Worm (Caenorhabditis elegans): ENCODE data around the gene T10B5.10.
A peak's percentile ranks its signal among the peaks of the same experiment; 100 is the strongest.

T10B5.10 gene

DNA sequence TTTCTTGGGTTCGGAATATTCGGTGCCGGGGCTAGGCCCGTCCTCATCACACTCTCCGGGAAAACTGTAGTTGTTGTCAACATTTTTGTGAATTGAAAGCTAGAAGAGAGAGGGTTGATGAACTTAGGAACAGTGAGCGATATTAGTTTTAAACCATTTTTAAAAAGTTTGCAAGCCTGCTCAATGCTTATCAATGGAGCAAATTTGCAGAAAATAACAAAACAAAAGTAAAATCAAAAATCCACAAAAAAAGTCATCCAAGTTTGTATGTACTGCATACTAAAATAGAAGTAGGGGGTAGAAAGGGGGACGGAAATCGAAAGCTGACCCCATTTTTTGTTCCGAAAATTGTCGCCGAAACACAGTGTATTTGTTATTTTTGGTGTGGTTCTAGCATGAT lies at the start of gene T10B5.10:
Gene T10B5.10, minus strand, starts transcription at position 101 of the 400 bp plus-strand sequence.
- TF ChIP-seq dao-5 (tag; optimal IDR thresholded peaks at IDR 0.05) (no peak), W03F9.2 (tag; optimal IDR thresholded peaks at IDR 0.05) (no peak), him-1 (tag; optimal IDR thresholded peaks at IDR 0.05) (no peak)

DNA sequence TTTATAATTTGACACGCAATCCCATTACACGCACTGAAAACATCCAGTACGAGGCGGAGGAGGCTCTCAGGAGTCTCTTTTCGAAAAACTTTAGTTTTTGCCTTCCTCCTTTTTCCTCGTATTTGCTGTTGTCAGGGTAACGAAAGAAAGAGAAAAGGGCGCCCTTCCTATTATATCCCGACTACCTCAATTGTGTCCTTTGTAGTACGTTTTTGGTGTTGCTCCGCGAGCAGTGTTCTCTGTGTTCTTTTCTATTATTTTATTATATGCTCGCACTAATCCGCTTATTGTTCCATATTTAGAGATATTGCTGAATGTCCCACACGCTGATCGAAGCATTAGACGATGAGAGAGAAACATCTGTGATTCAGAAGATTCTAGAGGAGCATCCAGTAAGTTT lies 39.4 kb upstream of the T10B5.10 start, which contains the start of gene nphp-2:
Gene nphp-2, plus strand, starts transcription at position 301 of the 400 bp plus-strand sequence.
- TF ChIP-seq W03F9.2 (tag; optimal IDR thresholded peaks at IDR 0.05) (no peak), dao-5 (tag; optimal IDR thresholded peaks at IDR 0.05) (no peak), him-1 (tag; optimal IDR thresholded peaks at IDR 0.05) (no peak)

DNA sequence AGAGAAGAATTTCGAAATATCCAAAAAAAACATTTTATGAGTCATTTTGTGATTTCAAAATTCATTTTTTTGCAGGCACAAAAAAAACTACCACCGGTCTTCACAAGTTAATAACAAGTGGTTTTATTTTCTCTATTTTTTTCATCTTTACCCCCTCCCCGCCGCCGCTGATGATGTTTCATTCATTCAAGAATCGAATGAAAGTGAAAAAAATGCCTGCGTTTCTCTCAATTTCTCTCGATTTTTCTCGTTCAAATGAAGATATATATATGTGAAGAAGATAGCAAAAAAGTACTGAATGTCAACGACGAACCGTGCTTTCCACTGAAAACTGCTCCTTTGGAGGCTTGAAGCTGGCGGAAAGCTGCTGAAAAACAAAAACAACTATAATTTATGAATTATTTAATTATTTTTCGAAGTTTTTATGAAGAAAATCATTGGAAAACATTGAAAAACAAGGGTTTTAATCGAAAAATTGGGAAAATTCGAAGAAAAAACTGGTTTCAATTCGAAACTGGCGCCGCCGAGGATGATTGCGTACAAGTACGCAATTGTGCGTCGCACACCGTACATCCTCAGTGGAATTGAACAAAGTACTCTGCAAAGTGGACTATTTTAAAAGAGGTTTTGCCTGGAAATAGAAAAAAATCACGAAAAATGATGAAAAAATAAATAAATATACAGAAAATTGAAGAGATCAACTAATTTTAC lies 36.6 kb upstream of the T10B5.10 start, which contains the start of gene zig-11:
Gene zig-11, minus strand, starts transcription at position 373 of the 711 bp plus-strand sequence.
- TF ChIP-seq him-1 (tag; optimal IDR thresholded peaks at IDR 0.05) (no peak), W03F9.2 (tag; optimal IDR thresholded peaks at IDR 0.05) (no peak), dao-5 (tag; optimal IDR thresholded peaks at IDR 0.05) (no peak)

DNA sequence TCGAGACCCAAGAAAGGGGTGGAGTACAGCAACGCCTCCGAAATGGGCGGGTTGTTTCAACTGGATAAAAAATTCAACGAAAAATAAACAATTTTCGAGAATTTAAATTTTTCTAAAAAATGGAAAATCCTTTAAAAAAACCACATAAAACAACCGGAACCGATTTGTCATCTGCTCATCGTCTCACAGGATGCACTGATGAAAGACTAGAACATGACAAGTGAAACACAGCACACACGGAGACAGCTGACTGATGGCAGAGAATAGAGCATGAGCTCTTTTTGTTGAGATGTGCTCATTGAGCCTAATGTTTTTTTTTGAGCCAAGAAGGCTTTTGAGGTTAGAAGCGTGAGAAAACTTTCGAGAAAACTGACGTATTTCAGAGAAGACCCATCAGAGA lies 33.9 kb upstream of the T10B5.10 start:
- TF ChIP-seq W03F9.2 (tag; optimal IDR thresholded peaks at IDR 0.05): no peak
- no peak for TF ChIP-seq him-1 (tag; optimal IDR thresholded peaks at IDR 0.05)
- no peak for TF ChIP-seq dao-5 (tag; optimal IDR thresholded peaks at IDR 0.05)

DNA sequence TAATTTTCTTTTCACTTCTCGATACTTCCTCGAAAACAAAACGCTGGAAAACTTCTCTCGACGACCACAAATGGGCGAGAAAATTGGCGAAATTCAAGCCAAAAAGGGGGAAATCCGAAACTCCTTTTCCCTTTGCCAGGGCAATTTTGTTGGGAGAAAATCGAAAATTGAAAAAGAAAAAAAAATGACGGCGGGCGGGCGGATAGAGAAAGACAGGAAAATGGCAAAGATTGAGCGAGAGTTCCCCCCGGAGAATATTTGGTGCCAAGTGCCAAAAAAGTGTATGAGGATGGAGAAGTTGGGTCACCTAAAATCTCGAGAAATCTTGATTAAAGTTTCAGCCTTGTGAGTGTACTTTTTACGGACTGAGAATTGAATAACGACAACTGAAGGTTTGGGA lies 32.2 kb upstream of the T10B5.10 start:
- TF ChIP-seq dao-5 (tag; optimal IDR thresholded peaks at IDR 0.05) (no peak), him-1 (tag; optimal IDR thresholded peaks at IDR 0.05) (no peak)

DNA sequence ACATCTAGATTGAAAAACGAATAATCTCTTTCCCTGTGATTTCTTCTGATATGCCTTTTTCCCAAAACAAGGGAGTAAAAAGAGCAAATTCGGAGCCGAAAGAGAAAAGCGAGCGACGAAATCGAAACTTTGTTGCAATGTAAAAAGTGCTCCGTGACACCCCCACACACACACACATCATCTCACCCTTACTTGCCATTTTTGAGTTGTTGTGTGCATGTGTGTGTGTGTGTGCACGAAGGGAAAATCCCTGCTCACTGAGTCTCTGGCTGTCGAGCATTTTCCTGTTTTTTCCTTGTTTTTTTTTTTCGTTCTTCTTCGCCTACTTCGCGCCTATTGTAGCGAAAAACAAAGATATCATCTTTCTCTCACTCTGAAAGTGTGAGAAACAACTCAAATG lies 30.9 kb upstream of the T10B5.10 start:
- TF ChIP-seq dao-5 (tag; optimal IDR thresholded peaks at IDR 0.05): no peak
- no peak for TF ChIP-seq W03F9.2 (tag; optimal IDR thresholded peaks at IDR 0.05)
- no peak for TF ChIP-seq him-1 (tag; optimal IDR thresholded peaks at IDR 0.05)

DNA sequence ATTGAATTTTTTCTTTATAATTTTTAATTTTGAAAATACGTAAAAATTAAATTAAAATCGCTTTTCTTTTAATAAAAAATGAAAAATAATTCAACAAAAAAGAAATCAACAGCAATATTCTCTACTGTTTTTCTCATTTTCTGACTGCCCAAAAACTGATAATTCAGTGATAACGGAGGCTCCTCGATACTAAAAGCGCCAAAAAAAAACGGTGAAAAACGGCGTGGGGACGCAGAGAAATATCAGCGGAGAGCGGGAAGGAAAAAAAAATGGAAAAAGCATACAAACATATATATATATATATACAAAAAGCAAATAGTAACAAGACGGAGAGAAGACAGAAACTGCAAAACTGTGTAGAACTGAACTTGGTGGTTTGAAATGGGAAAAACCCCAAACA lies 27.1 kb upstream of the T10B5.10 start:
- TF ChIP-seq dao-5 (tag; optimal IDR thresholded peaks at IDR 0.05) (no peak), W03F9.2 (tag; optimal IDR thresholded peaks at IDR 0.05) (no peak), him-1 (tag; optimal IDR thresholded peaks at IDR 0.05) (no peak)

DNA sequence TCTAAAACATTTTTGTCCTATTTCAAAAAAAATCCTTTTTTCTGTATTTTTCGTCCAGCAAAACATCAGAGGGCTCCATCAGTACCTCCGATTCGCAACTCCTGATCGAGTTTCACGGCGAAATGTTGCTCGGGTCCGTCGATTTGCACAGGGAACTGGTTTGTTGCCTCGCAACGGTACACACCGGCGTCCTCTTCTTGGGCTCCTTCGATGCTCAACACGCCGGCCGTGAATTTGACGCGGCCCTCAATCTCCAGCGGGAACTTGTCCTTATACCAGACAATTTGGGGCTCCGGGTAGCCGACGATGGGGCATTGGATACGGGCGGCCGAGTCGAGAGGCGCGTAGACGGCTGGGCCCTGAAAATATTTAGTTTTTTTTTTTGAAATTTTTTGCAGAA lies 22.0 kb upstream of the T10B5.10 start:
- TF ChIP-seq W03F9.2 (tag; optimal IDR thresholded peaks at IDR 0.05) (no peak), him-1 (tag; optimal IDR thresholded peaks at IDR 0.05) (no peak), dao-5 (tag; optimal IDR thresholded peaks at IDR 0.05) (no peak)

DNA sequence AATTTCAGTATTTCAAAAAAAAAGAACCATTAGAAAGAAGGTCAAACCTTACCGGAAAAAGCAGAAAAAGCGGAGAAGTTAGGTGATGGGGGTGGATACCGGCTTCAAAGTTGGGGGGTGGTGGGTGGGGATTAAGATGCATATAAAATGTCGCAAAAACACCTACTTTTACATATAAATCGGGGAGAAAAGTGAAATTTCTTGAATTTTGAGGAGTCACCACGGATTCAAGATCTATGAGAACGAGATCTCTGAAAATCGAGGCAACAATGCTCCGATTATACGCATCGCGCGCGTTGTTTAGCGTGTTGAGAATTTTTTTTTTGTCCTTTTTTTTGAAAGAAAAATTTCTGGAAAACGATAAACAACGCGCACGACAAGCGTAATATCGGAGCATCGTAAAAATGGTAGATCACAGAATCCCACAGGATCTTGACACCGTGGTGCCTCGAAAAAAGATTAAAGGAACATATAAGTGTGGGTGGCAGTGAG lies 19.5 kb upstream of the T10B5.10 start:
- TF ChIP-seq dao-5 (tag; optimal IDR thresholded peaks at IDR 0.05): no peak
- TF ChIP-seq him-1 (tag; optimal IDR thresholded peaks at IDR 0.05): no peak
- TF ChIP-seq W03F9.2 (tag; optimal IDR thresholded peaks at IDR 0.05): no peak

DNA sequence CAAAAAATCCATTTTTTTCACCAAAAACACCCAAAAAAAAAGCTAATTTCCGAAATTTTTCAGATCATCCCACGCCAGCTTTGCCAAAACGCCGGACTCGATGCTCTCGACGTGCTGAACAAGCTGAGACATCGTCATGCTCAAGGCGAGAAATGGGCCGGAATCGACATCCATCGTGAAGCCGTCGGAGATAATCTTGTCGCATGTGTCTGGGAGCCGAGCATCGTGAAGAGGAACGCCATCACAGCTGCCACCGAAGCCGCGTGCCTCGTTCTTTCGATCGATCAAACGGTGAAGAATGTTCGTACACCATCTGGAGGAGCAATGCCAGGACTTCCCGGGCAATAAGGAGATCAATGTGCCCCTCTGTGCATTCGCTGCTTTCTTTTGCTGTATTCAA lies 18.8 kb upstream of the T10B5.10 start:
- TF ChIP-seq W03F9.2 (tag; optimal IDR thresholded peaks at IDR 0.05) (no peak), him-1 (tag; optimal IDR thresholded peaks at IDR 0.05) (no peak), dao-5 (tag; optimal IDR thresholded peaks at IDR 0.05) (no peak)

DNA sequence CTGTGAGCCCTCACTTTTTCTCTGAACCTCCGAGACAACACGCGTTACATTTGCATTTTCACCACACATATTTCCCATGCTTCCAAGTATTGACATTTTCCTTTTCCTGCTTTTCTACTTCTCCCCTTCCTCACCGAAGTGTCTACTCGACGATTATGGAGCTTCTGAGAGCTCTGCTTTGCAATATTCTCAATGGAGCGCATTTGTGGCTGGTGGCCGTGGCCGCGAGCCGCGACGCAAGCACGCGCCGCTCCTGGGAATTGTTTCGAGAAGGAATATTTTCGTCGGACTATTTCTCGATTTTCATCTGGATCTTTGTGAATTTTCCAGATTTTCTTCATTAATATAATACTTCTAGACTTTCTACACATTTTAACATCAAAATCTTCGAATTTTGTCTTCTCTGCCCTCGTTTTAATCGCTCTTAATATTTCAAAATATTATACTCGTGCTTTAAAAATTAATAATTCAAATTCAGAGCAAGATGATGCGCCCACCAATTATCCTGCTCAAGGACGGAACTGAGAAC lies 15.8 kb upstream of the T10B5.10 start, which contains the start of the genes T10B5.4 and cct-7:
Gene T10B5.4, minus strand, starts transcription at position 40 of the 529 bp plus-strand sequence.
Gene cct-7, plus strand, starts transcription at position 479 of the 529 bp plus-strand sequence.
- peak; percentile 86 for TF ChIP-seq W03F9.2 (tag; optimal IDR thresholded peaks at IDR 0.05)
- TF ChIP-seq dao-5 (tag; optimal IDR thresholded peaks at IDR 0.05): peak; percentile 26
- peak; percentile 89 for TF ChIP-seq him-1 (tag; optimal IDR thresholded peaks at IDR 0.05)

DNA sequence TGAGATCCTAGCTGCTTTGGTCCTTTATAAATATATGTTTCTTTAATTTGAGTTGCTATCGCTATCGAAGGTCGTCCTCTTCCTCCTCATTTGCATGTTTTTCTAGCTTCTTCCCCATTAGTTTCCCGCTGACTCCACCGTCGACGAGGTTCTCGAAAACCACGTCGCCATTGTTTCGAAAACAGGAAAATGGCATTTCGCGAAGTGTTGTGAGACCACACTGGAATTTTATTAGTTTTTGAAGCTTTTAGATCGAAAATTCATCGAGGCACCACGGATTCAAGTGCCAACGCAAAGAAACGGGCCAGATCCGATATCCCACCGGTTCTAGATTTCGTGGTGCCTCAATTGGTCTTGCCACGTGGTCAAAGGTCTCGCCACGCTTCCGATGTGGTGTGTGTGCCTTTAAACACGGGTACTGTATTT lies 14.5 kb upstream of the T10B5.10 start:
- TF ChIP-seq W03F9.2 (tag; optimal IDR thresholded peaks at IDR 0.05): no peak

DNA sequence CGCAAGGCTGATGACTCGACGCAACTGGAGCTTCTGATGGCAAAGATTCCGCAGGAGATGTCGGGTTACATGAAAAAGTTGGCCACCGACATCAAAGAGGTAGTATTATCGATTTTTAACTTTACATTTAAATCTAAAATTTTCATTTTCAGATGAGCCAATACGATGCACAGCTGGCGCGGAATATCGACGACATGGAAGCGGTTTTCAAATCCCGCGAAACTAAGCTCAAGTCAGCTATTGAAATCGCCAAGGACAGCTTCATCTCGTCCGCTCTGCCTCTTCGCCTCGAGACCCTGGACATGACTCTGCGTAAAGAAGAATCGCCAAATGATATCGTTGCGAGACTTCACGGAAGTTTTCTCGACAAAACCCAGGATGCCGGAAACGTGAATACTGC lies 13.6 kb upstream of the T10B5.10 start, which contains the start of gene T10B5.3:
Gene T10B5.3, minus strand, starts transcription at position 101 of the 400 bp plus-strand sequence.
- TF ChIP-seq him-1 (tag; optimal IDR thresholded peaks at IDR 0.05) (no peak), dao-5 (tag; optimal IDR thresholded peaks at IDR 0.05) (no peak), W03F9.2 (tag; optimal IDR thresholded peaks at IDR 0.05) (no peak)

DNA sequence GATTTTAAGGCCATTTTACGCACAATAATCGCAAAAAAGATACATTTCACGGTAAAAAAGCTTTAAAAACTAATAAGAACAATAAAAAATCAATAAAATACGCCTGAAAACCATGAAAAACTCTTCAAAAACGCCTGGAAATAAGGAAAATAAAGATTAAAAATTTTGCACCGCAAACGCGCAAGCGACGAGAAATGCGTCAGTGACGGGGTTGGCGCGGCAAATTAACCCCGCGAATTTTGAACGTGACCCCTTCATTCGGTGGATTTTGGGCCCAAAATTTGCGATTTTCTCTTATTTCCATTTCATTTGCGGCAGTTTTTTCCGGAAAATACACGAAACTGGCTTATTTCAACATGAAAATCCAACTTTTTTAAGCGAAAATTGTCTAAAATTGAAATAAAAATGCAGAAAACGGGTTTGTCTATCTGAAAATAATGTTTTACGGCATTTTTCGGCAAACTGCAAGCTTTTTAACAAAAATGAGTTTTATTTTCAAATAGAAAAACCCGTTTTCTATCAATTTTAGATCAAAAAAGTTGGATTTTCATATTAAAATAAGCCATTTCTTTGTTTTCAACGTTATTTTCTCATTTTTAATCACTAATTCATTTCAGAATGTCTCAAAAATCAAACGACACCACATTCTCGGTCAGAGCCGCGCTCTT lies 12.7 kb upstream of the T10B5.10 start, which contains the start of gene knl-3:
Gene knl-3, plus strand, starts transcription at position 618 of the 668 bp plus-strand sequence.
- TF ChIP-seq W03F9.2 (tag; optimal IDR thresholded peaks at IDR 0.05): peak; percentile 71
- TF ChIP-seq him-1 (tag; optimal IDR thresholded peaks at IDR 0.05): peak; percentile 83
- no peak for TF ChIP-seq dao-5 (tag; optimal IDR thresholded peaks at IDR 0.05)

Measured in whole organism, L4/young adult.